Fruit fly (Drosophila melanogaster): ENCODE data around the gene Mst87F.

- TF ChIP-seq gl (tag; optimal IDR thresholded peaks at IDR 0.05) = no peak
- TF ChIP-seq CG15710 (tag; optimal IDR thresholded peaks at IDR 0.05) = no peak
- no peak for TF ChIP-seq Pif1B (GFP tag; optimal IDR thresholded peaks at IDR 0.05)
- no peak for TF ChIP-seq CG8301 (tag; optimal IDR thresholded peaks at IDR 0.05)
These were observed 25.6 kb downstream of the Mst87F start for dm6 chr3R:13802057-13802817.
